Worm (Caenorhabditis elegans) whole organism, young adult: ENCODE data around the gene fipr-17.

Source experiments
- B0035.1 ChIP-seq: sonication (generic microtip); optimal IDR thresholded peaks from 2 replicates; lab custom pipeline; 2016; ENCODE audit warnings: missing genetic modification characterization, mild to moderate bottlenecking, missing compliant biosample characterization, missing genotype, missing genetic modification reagents
- C06A6.2 ChIP-seq: fragments of 200-800 bp; sonication (Bioruptor generic); conservative IDR thresholded peaks from 2 replicates; pipeline ENCODE4 v1.3.6; 2022; ENCODE audit warnings: missing genetic modification characterization, missing compliant biosample characterization
- attf-5 ChIP-seq: fragments of 200-800 bp; sonication (Bioruptor generic); optimal IDR thresholded peaks from 2 replicates; lab custom pipeline; 2018; ENCODE audit warnings: mild to moderate bottlenecking, missing genetic modification characterization, missing compliant biosample characterization
- him-1 ChIP-seq: sonication (generic microtip); optimal IDR thresholded peaks from 2 replicates; lab custom pipeline; 2016; ENCODE audit warnings: missing genotype, missing genetic modification reagents, missing genetic modification characterization, missing compliant biosample characterization
- hlh-26 ChIP-seq: fragments of 200-800 bp; sonication (Bioruptor generic); conservative IDR thresholded peaks from 2 replicates; pipeline ENCODE4 v1.3.6; 2022; ENCODE audit warnings: missing genetic modification reagents, missing genetic modification characterization, missing compliant biosample characterization
- madf-3 ChIP-seq: fragments of 200-800 bp; sonication (Bioruptor generic); IDR thresholded peaks from 2 replicates; pipeline ENCODE4 v1.3.6; 2022; ENCODE audit warnings: missing genetic modification reagents, missing genetic modification characterization, missing compliant biosample characterization
- madf-6 ChIP-seq: fragments of 200-800 bp; sonication (Bioruptor generic); IDR thresholded peaks from 2 replicates; pipeline ENCODE4 v1.3.6; 2022; ENCODE audit warnings: missing genetic modification reagents, missing genetic modification characterization, missing compliant biosample characterization
- mel-28 ChIP-seq: sonication (generic microtip); optimal IDR thresholded peaks from 2 replicates; lab custom pipeline; 2016; ENCODE audit warnings: borderline replicate concordance, mild to moderate bottlenecking, missing genetic modification characterization, missing compliant biosample characterization
- pbrm-1 ChIP-seq: fragments of 200-800 bp; sonication (Bioruptor generic); IDR thresholded peaks from 2 replicates; pipeline ENCODE4 v1.3.6; 2022; ENCODE audit warnings: missing genetic modification reagents, missing genetic modification characterization, missing compliant biosample characterization
- tlf-1 ChIP-seq: fragments of 200-800 bp; sonication (Bioruptor generic); optimal IDR thresholded peaks from 2 replicates; lab custom pipeline; 2018; ENCODE audit warnings: mild to moderate bottlenecking, missing genetic modification characterization, missing compliant biosample characterization

- TF ChIP-seq pbrm-1 (GFP tag; lab: Robert Waterston, UW) = no peak
- TF ChIP-seq C06A6.2 = no peak
- no peak for TF ChIP-seq mel-28 (tag; lab: Kevin White, UChicago)
- no peak for TF ChIP-seq madf-3
- no peak for TF ChIP-seq hlh-26 (GFP tag; lab: Robert Waterston, UW)
- TF ChIP-seq B0035.1 (tag; lab: Kevin White, UChicago) = no peak
- no peak for TF ChIP-seq him-1 (tag; lab: Kevin White, UChicago)
- TF ChIP-seq attf-5 = no peak
- TF ChIP-seq madf-6 (GFP tag; lab: Robert Waterston, UW) = no peak
- TF ChIP-seq tlf-1 (GFP tag; lab: Kevin White, UChicago) = no peak
Observed at ce11 chrIII:11031309-11031708, 23.9 kb upstream of the fipr-17 start, which contains the start of gene Y48A6B.14.
